Fruit fly (Drosophila melanogaster): Measurements from ENCODE around the gene CG33309.

The CG33309 gene

dm6 chr2L:14810461-14810860, at the start of gene CG33309:
Gene CG33309 (plus strand): TSS chr2L:14810761.
- TF ChIP-seq ham (GFP tag; IDR thresholded peaks at IDR 0.05) (no peak), CG31441 (GFP tag; IDR thresholded peaks at IDR 0.05) (no peak), sc (optimal IDR thresholded peaks at IDR 0.05) (no peak), sc (GFP tag; optimal IDR thresholded peaks at IDR 0.05) (no peak), unpg (GFP tag; optimal IDR thresholded peaks at IDR 0.05) (no peak), tio (GFP tag; optimal IDR thresholded peaks at IDR 0.05) (no peak), toy (GFP tag; IDR thresholded peaks at IDR 0.05) (no peak), CG6813 (GFP tag; optimal IDR thresholded peaks at IDR 0.05) (no peak), Nf-YB (GFP tag; optimal IDR thresholded peaks at IDR 0.05) (no peak), CG1832 (GFP tag; optimal IDR thresholded peaks at IDR 0.05) (no peak), CG13624 (GFP tag; optimal IDR thresholded peaks at IDR 0.05) (no peak), CG9817 (tag; optimal IDR thresholded peaks at IDR 0.05) (no peak), CG3847 (GFP tag; IDR thresholded peaks at IDR 0.05) (no peak), NK7.1 (GFP tag; optimal IDR thresholded peaks at IDR 0.05) (no peak), pan (optimal IDR thresholded peaks at IDR 0.05) (no peak), pan (GFP tag; optimal IDR thresholded peaks at IDR 0.05 in 1 of 2, IDR thresholded peaks at IDR 0.05 in 1 of 2) (no peak), emc (GFP tag; optimal IDR thresholded peaks at IDR 0.05) (no peak), gt (GFP tag; IDR thresholded peaks at IDR 0.05) (no peak)

- TF ChIP-seq B-H2 (GFP tag; optimal IDR thresholded peaks at IDR 0.05) (no peak), her (GFP tag; optimal IDR thresholded peaks at IDR 0.05) (no peak), CG11398 (GFP tag; optimal IDR thresholded peaks at IDR 0.05) (no peak), Poxn (GFP tag; IDR thresholded peaks at IDR 0.05) (no peak), CG7963 (GFP tag; IDR thresholded peaks at IDR 0.05; ENCODE audit: partially characterized antibody) (no peak), bab2 (GFP tag; optimal IDR thresholded peaks at IDR 0.05) (no peak), CkIIα-i1 (GFP tag; IDR thresholded peaks at IDR 0.05) (no peak), CG9215 (GFP tag; IDR thresholded peaks at IDR 0.05) (no peak), Lhr (GFP tag; optimal IDR thresholded peaks at IDR 0.05) (no peak), lola (GFP tag; optimal IDR thresholded peaks at IDR 0.05) (no peak)
These were observed 48.1 kb upstream of the CG33309 start, which contains the start of gene CSN1a for dm6 chr2L:14762465-14762864. Gene CSN1a (plus strand): TSS chr2L:14762765.

- TF ChIP-seq dysf (GFP tag; IDR thresholded peaks at IDR 0.05) (no peak), ab (GFP tag; optimal IDR thresholded peaks at IDR 0.05) (no peak), nom (GFP tag; optimal IDR thresholded peaks at IDR 0.05) (no peak), Drgx (GFP tag; IDR thresholded peaks at IDR 0.05) (no peak), CG30431 (GFP tag; optimal IDR thresholded peaks at IDR 0.05) (no peak)
These were observed 45.0 kb upstream of the CG33309 start, which contains the start of gene CG4701 for dm6 chr2L:14765608-14766007. Gene CG4701 (plus strand): TSS chr2L:14765908.

dm6 chr2L:14774713-14775112, 35.8 kb upstream of the CG33309 start, which contains the start of gene CG4650:
Gene CG4650 (minus strand): TSS chr2L:14774981.
- TF ChIP-seq Ets65A (GFP tag) (peak; percentile 26), crol (GFP tag; IDR thresholded peaks at IDR 0.05) (no peak), odd (GFP tag; optimal IDR thresholded peaks at IDR 0.05) (no peak)

dm6 chr2L:14784498-14784897, 26.1 kb upstream of the CG33309 start, which contains the start of gene CG18636:
Gene CG18636 (minus strand): TSS chr2L:14784598.
- TF ChIP-seq Spps (tag; optimal IDR thresholded peaks at IDR 0.05) (no peak), tio (GFP tag; optimal IDR thresholded peaks at IDR 0.05) (no peak), Xrp1 (GFP tag; IDR thresholded peaks at IDR 0.05) (no peak), inv (GFP tag; IDR thresholded peaks at IDR 0.05; ENCODE audit: partially characterized antibody) (no peak), crc (GFP tag; optimal IDR thresholded peaks at IDR 0.05) (no peak), schlank (tag; optimal IDR thresholded peaks at IDR 0.05) (no peak), NC2β (GFP tag; optimal IDR thresholded peaks at IDR 0.05) (no peak), CG18476 (GFP tag; optimal IDR thresholded peaks at IDR 0.05) (no peak), CG14965 (GFP tag; optimal IDR thresholded peaks at IDR 0.05; ENCODE audit: borderline replicate concordance) (no peak), bbx (GFP tag; IDR thresholded peaks at IDR 0.05; ENCODE audit: partially characterized antibody) (no peak), CG17361 (GFP tag; IDR thresholded peaks at IDR 0.05) (no peak), kni (GFP tag; optimal IDR thresholded peaks at IDR 0.05) (no peak), Oli (tag; optimal IDR thresholded peaks at IDR 0.05) (no peak)

Data from whole organism, embryonic.